Fruit fly (Drosophila melanogaster): ENCODE data around the gene Lsd-2.

The Lsd-2 gene

dm6 chrX:15043013-15043699 lies 32.9 kb downstream of the Lsd-2 start (continued):
- TF ChIP-seq CG9727 (GFP tag; optimal IDR thresholded peaks at IDR 0.05) (peak; percentile 79), pum (GFP tag; optimal IDR thresholded peaks at IDR 0.05) (peak; percentile 11), sim (GFP tag; IDR thresholded peaks at IDR 0.05) (peak; percentile 56; the same call in 1 of the 2 replicates), MTF-1 (GFP tag; optimal IDR thresholded peaks at IDR 0.05; ENCODE audit: borderline replicate concordance) (peak; percentile 94), unpg (GFP tag; optimal IDR thresholded peaks at IDR 0.05) (peak; percentile 75), Antp (GFP tag; optimal IDR thresholded peaks at IDR 0.05) (peak; percentile 56), repo (GFP tag; optimal IDR thresholded peaks at IDR 0.05) (peak; percentile 83), Mrtf (GFP tag; IDR thresholded peaks at IDR 0.05) (peak; percentile 47; the same call in 2 of the 3 replicates), B-H1 (GFP tag; IDR thresholded peaks at IDR 0.05) (peak; percentile 70; the same call in 1 of the 3 replicates), fd64A (GFP tag; optimal IDR thresholded peaks at IDR 0.05) (peak; percentile 97), CG32772 (GFP tag; IDR thresholded peaks at IDR 0.05) (no peak), CG34422 (GFP tag; IDR thresholded peaks at IDR 0.05) (peak; percentile 36; the same call in 1 of the 3 replicates), CG13296 (GFP tag; optimal IDR thresholded peaks at IDR 0.05) (peak; percentile 91), CG8281 (tag; optimal IDR thresholded peaks at IDR 0.05) (peak; percentile 63), CG13894 (tag; optimal IDR thresholded peaks at IDR 0.05) (peak; percentile 45), cato (GFP tag; optimal IDR thresholded peaks at IDR 0.05; ENCODE audit: borderline replicate concordance) (peak; percentile 52), CG8944 (GFP tag; optimal IDR thresholded peaks at IDR 0.05) (peak; percentile 81), tgo (GFP tag; IDR thresholded peaks at IDR 0.05) (no peak; the same call in 2 of the 3 replicates), luna (GFP tag; optimal IDR thresholded peaks at IDR 0.05) (no peak), hkb (optimal IDR thresholded peaks at IDR 0.05) (no peak), hkb (GFP tag; IDR thresholded peaks at IDR 0.05) (peak; percentile 90), CG6689 (GFP tag; IDR thresholded peaks at IDR 0.05) (peak; percentile 26; the same call in 1 of the 2 replicates), en (GFP tag; optimal IDR thresholded peaks at IDR 0.05) (peak; percentile 70), CG4360 (GFP tag; IDR thresholded peaks at IDR 0.05) (peak; percentile 72), wek (GFP tag; optimal IDR thresholded peaks at IDR 0.05) (peak; percentile 95), D (optimal IDR thresholded peaks at IDR 0.05) (no peak), D (GFP tag; optimal IDR thresholded peaks at IDR 0.05) (peak; percentile 93), sens-2 (GFP tag; IDR thresholded peaks at IDR 0.05) (0 out of 2 replicates have a peak, but pooled peaks have one; percentile 20), CG9609 (GFP tag; optimal IDR thresholded peaks at IDR 0.05) (peak; percentile 47), rib (GFP tag; IDR thresholded peaks at IDR 0.05) (peak; percentile 65), aop (GFP tag; IDR thresholded peaks at IDR 0.05) (no peak), jigr1 (GFP tag; IDR thresholded peaks at IDR 0.05) (no peak), Asciz (GFP tag; optimal IDR thresholded peaks at IDR 0.05) (peak; percentile 98), CG10959 (GFP tag; IDR thresholded peaks at IDR 0.05) (peak; percentile 40; the same call in 1 of the 2 replicates), CG6791 (GFP tag; IDR thresholded peaks at IDR 0.05; ENCODE audit: partially characterized antibody) (no peak), H2.0 (GFP tag; IDR thresholded peaks at IDR 0.05) (peak; percentile 27; the same call in 1 of the 2 replicates), Dref (GFP tag; IDR thresholded peaks at IDR 0.05) (no peak), CG7987 (GFP tag; optimal IDR thresholded peaks at IDR 0.05) (peak; percentile 95), Adf1 (GFP tag; IDR thresholded peaks at IDR 0.05) (no peak), ftz-f1 (GFP tag; optimal IDR thresholded peaks at IDR 0.05) (no peak), CG15073 (GFP tag; optimal IDR thresholded peaks at IDR 0.05) (peak; percentile 25), insv (GFP tag; optimal IDR thresholded peaks at IDR 0.05) (peak in 1 of 2 experiments; percentile 64), unc-4 (GFP tag; IDR thresholded peaks at IDR 0.05; ENCODE audit: partially characterized antibody) (no peak), MESR4 (GFP tag; optimal IDR thresholded peaks at IDR 0.05) (peak; percentile 14), Bteb2 (GFP tag; optimal IDR thresholded peaks at IDR 0.05) (peak; percentile 51), Mes4 (GFP tag; optimal IDR thresholded peaks at IDR 0.05) (peak; percentile 90), eyg (GFP tag; optimal IDR thresholded peaks at IDR 0.05) (peak; percentile 76), sob (GFP tag; IDR thresholded peaks at IDR 0.05) (peak; percentile 78), HHEX (GFP tag; optimal IDR thresholded peaks at IDR 0.05) (peak; percentile 90), disco-r (GFP tag; optimal IDR thresholded peaks at IDR 0.05) (peak; percentile 21)
